Worm (Caenorhabditis elegans) whole organism, early embryonic: ENCODE data around the gene nnt-1.

ENCODE experiments used
- ama-1 ChIP-seq: fragments of 150-350 bp; optimal IDR thresholded peaks from 2 replicates; lab custom pipeline; 2014
- ceh-13 ChIP-seq: fragments of 200-800 bp; sonication (Bioruptor generic); optimal IDR thresholded peaks from 2 replicates; lab custom pipeline; 2018; ENCODE audit warnings: mild to moderate bottlenecking, missing genetic modification characterization, missing compliant biosample characterization
- ets-7 ChIP-seq: sonication (generic microtip); optimal IDR thresholded peaks from 2 replicates; lab custom pipeline; 2016; ENCODE audit warnings: missing genotype, missing genetic modification characterization, missing compliant biosample characterization
- hmbx-1 ChIP-seq: sonication (generic microtip); optimal IDR thresholded peaks from 2 replicates; lab custom pipeline; 2016; ENCODE audit warnings: mild to moderate bottlenecking, missing genetic modification characterization, missing compliant biosample characterization
- hmg-4 ChIP-seq: fragments of 200-800 bp; sonication (Bioruptor generic); optimal IDR thresholded peaks from 2 replicates; lab custom pipeline; 2018; ENCODE audit warnings: mild to moderate bottlenecking, missing genetic modification characterization, missing compliant biosample characterization

DNA sequence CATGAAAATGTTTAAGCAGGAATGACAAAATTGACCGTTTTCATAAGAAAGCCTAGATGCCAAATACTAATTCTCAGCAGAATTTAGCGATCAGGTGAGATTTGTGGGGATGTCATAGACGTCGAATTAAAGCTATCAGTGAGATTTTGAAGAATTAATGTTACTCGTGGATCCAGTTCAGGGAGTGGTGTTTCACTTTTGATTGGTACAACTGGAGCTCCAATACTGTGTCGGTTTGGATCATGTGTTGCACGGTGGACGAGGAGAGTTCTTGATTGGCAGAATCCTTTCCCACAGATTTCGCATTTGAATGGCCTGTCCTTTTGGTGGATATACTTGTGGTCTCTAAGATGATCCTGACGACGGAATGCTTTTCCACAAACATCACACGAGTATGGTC lies 37.5 kb downstream of the nnt-1 start:
- no peak for TF ChIP-seq ceh-13 (GFP tag; lab: Kevin White, UChicago)
- no peak for TF ChIP-seq ets-7 (tag; lab: Kevin White, UChicago)
- no peak for TF ChIP-seq hmbx-1 (tag; lab: Kevin White, UChicago)
- no peak for TF ChIP-seq hmg-4
- TF ChIP-seq ama-1 (lab: Kevin White, UChicago): no peak
